Worm (Caenorhabditis elegans) whole organism, young adult: Measurements from ENCODE around the gene H28G03.3.
A peak's percentile ranks its signal among the peaks of the same experiment; 100 is the strongest.

Experiments
- B0035.1 ChIP-seq: sonication (generic microtip); optimal IDR thresholded peaks from 2 replicates; lab custom pipeline; 2016; ENCODE audit warnings: missing genetic modification characterization, mild to moderate bottlenecking, missing compliant biosample characterization, missing genotype, missing genetic modification reagents
- B0261.1 ChIP-seq: sonication (generic microtip); optimal IDR thresholded peaks from 2 replicates; lab custom pipeline; 2016; ENCODE audit warnings: mild to moderate bottlenecking, missing genetic modification characterization, moderate library complexity, missing compliant biosample characterization
- F49E8.2 ChIP-seq: sonication (generic microtip); optimal IDR thresholded peaks from 3 replicates; lab custom pipeline; 2017; ENCODE audit warnings: missing genetic modification characterization, mild to moderate bottlenecking, missing compliant biosample characterization, antibody characterized with exemption, moderate library complexity; ENCODE audit not compliant: insufficient read depth
- K12H6.12 ChIP-seq: fragments of 200-800 bp; sonication (Bioruptor generic); optimal IDR thresholded peaks from 2 replicates; lab custom pipeline; 2018; ENCODE audit warnings: mild to moderate bottlenecking, missing genetic modification characterization, missing compliant biosample characterization
- T07F8.4 ChIP-seq: sonication (generic microtip); optimal IDR thresholded peaks from 2 replicates; lab custom pipeline; 2016; ENCODE audit warnings: mild to moderate bottlenecking, missing genetic modification characterization, moderate library complexity, missing compliant biosample characterization
- Y53G8AR.9 ChIP-seq: fragments of 200-800 bp; sonication (Bioruptor generic); conservative IDR thresholded peaks from 2 replicates; pipeline ENCODE4 v1.3.6; 2022; ENCODE audit warnings: missing genetic modification reagents, missing genetic modification characterization, missing compliant biosample characterization
- Y95B8A.8 ChIP-seq: fragments of 200-800 bp; sonication (Bioruptor generic); IDR thresholded peaks from 2 replicates; pipeline ENCODE4 v1.3.6; 2022; ENCODE audit warnings: missing genetic modification reagents, missing genetic modification characterization, missing compliant biosample characterization
- akir-1 ChIP-seq: fragments of 200-800 bp; sonication (Bioruptor generic); optimal IDR thresholded peaks from 2 replicates; lab custom pipeline; 2018; ENCODE audit warnings: mild to moderate bottlenecking, missing genetic modification characterization, moderate library complexity, missing compliant biosample characterization
- athp-1 ChIP-seq: sonication (generic microtip); optimal IDR thresholded peaks from 2 replicates; lab custom pipeline; 2017; ENCODE audit warnings: mild to moderate bottlenecking, missing genetic modification characterization, missing compliant biosample characterization
- cebp-1 ChIP-seq, 2 experiments: fragments of 200-800 bp in 1 of 2; sonication (Bioruptor generic) in 1 of 2; sonication (generic microtip) in 1 of 2; IDR thresholded peaks in 1 of 2; optimal IDR thresholded peaks in 1 of 2; 2 replicates each; pipeline versions ENCODE4 v1.3.6 to Lab custom; 2017 to 2022; ENCODE audit warnings: missing compliant biosample characterization in 2 of 2, missing genetic modification characterization in 2 of 2, mild to moderate bottlenecking in 1 of 2, missing genetic modification reagents in 1 of 2, moderate library complexity in 1 of 2
- cebp-2 ChIP-seq: fragments of 200-800 bp; sonication (Bioruptor generic); IDR thresholded peaks from 2 replicates; pipeline ENCODE4 v1.3.6; 2022; ENCODE audit warnings: missing genetic modification characterization, missing compliant biosample characterization
- ceh-27 ChIP-seq: fragments of 200-800 bp; sonication (Bioruptor generic); optimal IDR thresholded peaks from 2 replicates; lab custom pipeline; 2018; ENCODE audit warnings: mild to moderate bottlenecking, missing genetic modification characterization, moderate library complexity, missing compliant biosample characterization
- chd-7 ChIP-seq: sonication (generic microtip); optimal IDR thresholded peaks from 2 replicates; lab custom pipeline; 2016; ENCODE audit warnings: mild to moderate bottlenecking, missing genetic modification characterization, moderate library complexity, missing compliant biosample characterization
- dox-1 ChIP-seq: fragments of 200-800 bp; sonication (Bioruptor generic); IDR thresholded peaks from 2 replicates; pipeline ENCODE4 v1.3.6; 2022; ENCODE audit warnings: missing genetic modification reagents, missing genetic modification characterization, missing compliant biosample characterization
- dpl-1 ChIP-seq: fragments of 150-350 bp; optimal IDR thresholded peaks from 2 replicates; lab custom pipeline; 2014; ENCODE audit warnings: missing biosample characterization, missing genetic modification reagents, missing genetic modification characterization
- efl-1 ChIP-seq: fragments of 150-350 bp; optimal IDR thresholded peaks from 2 replicates; lab custom pipeline; 2014; ENCODE audit warnings: missing biosample characterization, missing genetic modification reagents, missing genetic modification characterization
- egl-44 ChIP-seq: fragments of 200-800 bp; sonication (Bioruptor generic); IDR thresholded peaks from 2 replicates; pipeline ENCODE4 v1.3.6; 2022; ENCODE audit warnings: missing genetic modification reagents, missing genetic modification characterization, missing compliant biosample characterization
- egrh-3 ChIP-seq: fragments of 200-800 bp; sonication (Bioruptor generic); IDR thresholded peaks from 2 replicates; pipeline ENCODE4 v1.3.6; 2022; ENCODE audit warnings: missing genetic modification reagents, missing genetic modification characterization, missing compliant biosample characterization
- ekl-4 ChIP-seq: fragments of 200-800 bp; sonication (Bioruptor generic); IDR thresholded peaks from 2 replicates; pipeline ENCODE4 v1.3.6; 2022; ENCODE audit warnings: missing genetic modification reagents, missing genetic modification characterization, missing compliant biosample characterization
- ets-4 ChIP-seq: fragments of 200-800 bp; sonication (Bioruptor generic); optimal IDR thresholded peaks from 2 replicates; lab custom pipeline; 2018; ENCODE audit warnings: mild to moderate bottlenecking, missing genetic modification characterization, missing compliant biosample characterization
- fkh-3 ChIP-seq: sonication (generic microtip); optimal IDR thresholded peaks from 2 replicates; lab custom pipeline; 2016; ENCODE audit warnings: mild to moderate bottlenecking, missing genetic modification characterization, missing compliant biosample characterization
- hlh-12 ChIP-seq: sonication (generic microtip); optimal IDR thresholded peaks from 2 replicates; lab custom pipeline; 2016; ENCODE audit warnings: missing genetic modification characterization, missing compliant biosample characterization
- hsf-1 ChIP-seq: fragments of 200-800 bp; sonication (Bioruptor generic); IDR thresholded peaks from 2 replicates; pipeline ENCODE4 v1.3.6; 2022; ENCODE audit warnings: missing genetic modification reagents, missing genetic modification characterization, missing compliant biosample characterization
- let-526 ChIP-seq: fragments of 200-800 bp; sonication (Bioruptor generic); IDR thresholded peaks from 2 replicates; pipeline ENCODE4 v1.3.6; 2022; ENCODE audit warnings: missing genetic modification reagents, missing genetic modification characterization, missing compliant biosample characterization
- lin-26 ChIP-seq: fragments of 200-800 bp; sonication (Bioruptor generic); IDR thresholded peaks from 2 replicates; pipeline ENCODE4 v1.3.6; 2022; ENCODE audit warnings: missing genetic modification reagents, missing genetic modification characterization, missing compliant biosample characterization
- lin-40 ChIP-seq: sonication (generic microtip); optimal IDR thresholded peaks from 2 replicates; lab custom pipeline; 2016; ENCODE audit warnings: missing genetic modification characterization, mild to moderate bottlenecking, missing compliant biosample characterization, missing genotype, missing genetic modification reagents
- lin-54 ChIP-seq: fragments of 200-800 bp; sonication (Bioruptor generic); optimal IDR thresholded peaks from 2 replicates; lab custom pipeline; 2018; ENCODE audit warnings: mild to moderate bottlenecking, missing genetic modification characterization, missing compliant biosample characterization
- madf-10 ChIP-seq: sonication (generic microtip); optimal IDR thresholded peaks from 2 replicates; lab custom pipeline; 2016; ENCODE audit warnings: mild to moderate bottlenecking, missing genetic modification characterization, missing compliant biosample characterization
- mes-4 ChIP-seq: sonication (generic microtip); optimal IDR thresholded peaks from 2 replicates; lab custom pipeline; 2016; ENCODE audit warnings: missing genotype, missing genetic modification characterization, missing compliant biosample characterization
- nfya-1 ChIP-seq: sonication (generic microtip); optimal IDR thresholded peaks from 2 replicates; lab custom pipeline; 2017; ENCODE audit warnings: antibody characterized with exemption, missing compliant biosample characterization, missing genetic modification characterization, borderline replicate concordance; ENCODE audit not compliant: insufficient read depth
- nfya-2 ChIP-seq: fragments of 200-800 bp; sonication (Bioruptor generic); IDR thresholded peaks from 2 replicates; pipeline ENCODE4 v1.3.6; 2022; ENCODE audit warnings: missing genetic modification reagents, missing genetic modification characterization, missing compliant biosample characterization
- nhr-120 ChIP-seq: fragments of 200-800 bp; sonication (Bioruptor generic); IDR thresholded peaks from 2 replicates; pipeline ENCODE4 v1.3.6; 2022; ENCODE audit warnings: missing genetic modification characterization, missing compliant biosample characterization
- nhr-27 ChIP-seq: fragments of 200-800 bp; sonication (Bioruptor generic); optimal IDR thresholded peaks from 2 replicates; lab custom pipeline; 2018; ENCODE audit warnings: mild to moderate bottlenecking, missing genetic modification characterization, moderate library complexity, missing compliant biosample characterization
- nhr-80 ChIP-seq: sonication (generic microtip); optimal IDR thresholded peaks from 2 replicates; lab custom pipeline; 2016; ENCODE audit warnings: missing genetic modification characterization, missing compliant biosample characterization
- repo-1 ChIP-seq: sonication (generic microtip); optimal IDR thresholded peaks from 2 replicates; lab custom pipeline; 2017; ENCODE audit warnings: mild to moderate bottlenecking, missing genetic modification characterization, missing compliant biosample characterization
- sdz-38 ChIP-seq: sonication (generic microtip); optimal IDR thresholded peaks from 2 replicates; lab custom pipeline; 2016; ENCODE audit warnings: missing genotype, missing genetic modification characterization, missing compliant biosample characterization
- sea-2 ChIP-seq: fragments of 200-800 bp; sonication (Bioruptor generic); IDR thresholded peaks from 2 replicates; pipeline ENCODE4 v1.3.6; 2022; ENCODE audit warnings: missing genetic modification characterization, missing compliant biosample characterization
- snpc-3.4 ChIP-seq: sonication (generic microtip); optimal IDR thresholded peaks from 2 replicates; lab custom pipeline; 2017; ENCODE audit warnings: missing genetic modification characterization, mild to moderate bottlenecking, missing compliant biosample characterization, antibody characterized with exemption, moderate library complexity, missing genotype, missing genetic modification reagents
- sptf-2 ChIP-seq: fragments of 200-800 bp; sonication (Bioruptor generic); optimal IDR thresholded peaks from 2 replicates; lab custom pipeline; 2018; ENCODE audit warnings: mild to moderate bottlenecking, missing genetic modification characterization, missing compliant biosample characterization
- tlf-1 ChIP-seq: fragments of 200-800 bp; sonication (Bioruptor generic); optimal IDR thresholded peaks from 2 replicates; lab custom pipeline; 2018; ENCODE audit warnings: mild to moderate bottlenecking, missing genetic modification characterization, missing compliant biosample characterization
- zfh-2 ChIP-seq: fragments of 200-800 bp; sonication (Bioruptor generic); conservative IDR thresholded peaks from 2 replicates; pipeline ENCODE4 v1.3.6; 2022; ENCODE audit warnings: missing genetic modification reagents, missing genetic modification characterization, missing compliant biosample characterization
- zim-3 ChIP-seq: sonication (generic microtip); optimal IDR thresholded peaks from 2 replicates; lab custom pipeline; 2017; ENCODE audit warnings: mild to moderate bottlenecking, missing genetic modification characterization, moderate library complexity, missing compliant biosample characterization
- ztf-18 ChIP-seq: sonication (generic microtip); optimal IDR thresholded peaks from 2 replicates; lab custom pipeline; 2016; ENCODE audit warnings: missing genotype, mild to moderate bottlenecking, missing genetic modification characterization, missing compliant biosample characterization
- ztf-26 ChIP-seq: sonication (generic microtip); optimal IDR thresholded peaks from 2 replicates; lab custom pipeline; 2017; ENCODE audit warnings: missing genetic modification characterization, missing compliant biosample characterization
- ztf-28 ChIP-seq: fragments of 200-800 bp; sonication (Bioruptor generic); IDR thresholded peaks from 2 replicates; pipeline ENCODE4 v1.3.6; 2022; ENCODE audit warnings: missing genetic modification reagents, missing genetic modification characterization, missing compliant biosample characterization

Gene H28G03.3

ce11 chrX:5218323-5218722 is 7.8 kb downstream of the H28G03.3 start:
- TF ChIP-seq nfya-1 (tag; lab: Kevin White, UChicago) (no peak), efl-1 (no peak), K12H6.12 (no peak), sea-2 (no peak), ztf-26 (no peak), lin-40 (tag; lab: Kevin White, UChicago) (no peak), lin-54 (GFP tag; lab: Kevin White, UChicago) (no peak)
- TF ChIP-seq, all 124 proteins: peak for 0

ce11 chrX:5216063-5216462 is 10.1 kb downstream of the H28G03.3 start, which contains the start of gene hrpa-2:
hrpa-2 (plus strand) TSS chrX:5216363.
- TF ChIP-seq let-526 (GFP tag; lab: Robert Waterston, UW): no peak
- no peak for TF ChIP-seq B0261.1 (tag; lab: Kevin White, UChicago)
- TF ChIP-seq tlf-1 (GFP tag; lab: Kevin White, UChicago): no peak
- no peak for TF ChIP-seq nhr-27 (tag; lab: Kevin White, UChicago)
- no peak for TF ChIP-seq hlh-12 (tag; lab: Kevin White, UChicago)
- TF ChIP-seq repo-1 (tag; lab: Kevin White, UChicago): no peak
- TF ChIP-seq madf-10 (tag; lab: Kevin White, UChicago): no peak
- no peak for TF ChIP-seq T07F8.4 (tag; lab: Kevin White, UChicago)
- no peak for TF ChIP-seq B0035.1 (tag; lab: Kevin White, UChicago)
- TF ChIP-seq Y95B8A.8 (GFP tag; lab: Robert Waterston, UW): no peak
- no peak for TF ChIP-seq akir-1 (GFP tag; lab: Kevin White, UChicago)
- TF ChIP-seq zim-3 (tag; lab: Kevin White, UChicago): no peak
- no peak for TF ChIP-seq sdz-38 (tag; lab: Kevin White, UChicago)
- no peak for TF ChIP-seq ztf-28
- TF ChIP-seq hsf-1 (GFP tag; lab: Robert Waterston, UW): no peak
- no peak for TF ChIP-seq chd-7 (tag; lab: Kevin White, UChicago)

ce11 chrX:5214790-5215189 is 11.4 kb downstream of the H28G03.3 start:
- no peak for TF ChIP-seq dox-1 (GFP tag; lab: Robert Waterston, UW)
- peak; percentile 22 for TF ChIP-seq fkh-3 (tag; lab: Kevin White, UChicago)
- no peak for TF ChIP-seq snpc-3.4 (tag; lab: Kevin White, UChicago)
- peak; percentile 65 for TF ChIP-seq egrh-3 (GFP tag; lab: Robert Waterston, UW)
- no peak for TF ChIP-seq B0035.1 (tag; lab: Kevin White, UChicago)
- 0 out of 2 replicates have a peak, but pooled peaks have one; percentile 7 for TF ChIP-seq ekl-4
- TF ChIP-seq lin-26 (GFP tag; lab: Robert Waterston, UW): 0 out of 2 replicates have a peak, but pooled peaks have one; percentile 8
- TF ChIP-seq nhr-120: no peak
- TF ChIP-seq cebp-2: no peak
- TF ChIP-seq nhr-80: no peak
- TF ChIP-seq zfh-2: peak; percentile 90
- TF ChIP-seq dpl-1 (GFP tag; lab: Kevin White, UChicago): no peak

- TF ChIP-seq repo-1 (tag; lab: Kevin White, UChicago) (no peak), egl-44 (no peak), nhr-27 (tag; lab: Kevin White, UChicago) (no peak), mes-4 (tag; lab: Kevin White, UChicago) (no peak), Y95B8A.8 (GFP tag; lab: Robert Waterston, UW) (no peak), nfya-2 (no peak), sptf-2 (GFP tag; lab: Kevin White, UChicago) (peak; percentile 44), B0261.1 (tag; lab: Kevin White, UChicago) (no peak), efl-1 (no peak), ets-4 (peak; percentile 39), ceh-27 (GFP tag; lab: Kevin White, UChicago) (no peak), ekl-4 (no peak), cebp-1 (GFP tag; IDR thresholded peaks at IDR 0.05; lab: Robert Waterston, UW) (no peak), cebp-1 (tag; optimal IDR thresholded peaks at IDR 0.05; lab: Kevin White, UChicago) (peak; percentile 2), F49E8.2 (tag; lab: Kevin White, UChicago) (no peak), Y53G8AR.9 (GFP tag; lab: Robert Waterston, UW) (no peak), athp-1 (no peak), ztf-18 (tag; lab: Kevin White, UChicago) (no peak)
These were observed 12.6 kb downstream of the H28G03.3 start for ce11 chrX:5213565-5213964.
